Worm (Caenorhabditis elegans) whole organism, L1 larva: Measurements from ENCODE around the gene dct-1.

Source experiments
- C16A3.4 ChIP-seq: fragments of 150-350 bp; optimal IDR thresholded peaks from 2 replicates; lab custom pipeline; 2014; ENCODE audit warnings: missing biosample characterization, missing genetic modification characterization
- C34B4.2 ChIP-seq: sonication (generic microtip); optimal IDR thresholded peaks from 2 replicates; lab custom pipeline; 2017; ENCODE audit warnings: mild to moderate bottlenecking, missing genetic modification characterization, missing compliant biosample characterization
- Y116A8C.19 ChIP-seq: sonication (generic microtip); optimal IDR thresholded peaks from 2 replicates; lab custom pipeline; 2016; ENCODE audit warnings: missing compliant biosample characterization, missing genetic modification characterization, borderline replicate concordance
- ama-1 ChIP-seq: fragments of 150-350 bp; optimal IDR thresholded peaks from 2 replicates; lab custom pipeline; 2014
- blmp-1 ChIP-seq: fragments of 150-350 bp; optimal IDR thresholded peaks from 2 replicates; lab custom pipeline; 2014; ENCODE audit warnings: missing biosample characterization, missing genetic modification characterization
- ceh-63 ChIP-seq: fragments of 200-800 bp; sonication (Bioruptor generic); optimal IDR thresholded peaks from 2 replicates; lab custom pipeline; 2018; ENCODE audit warnings: mild to moderate bottlenecking, missing genetic modification characterization, missing compliant biosample characterization
- ceh-8 ChIP-seq: fragments of 200-800 bp; sonication (Bioruptor generic); optimal IDR thresholded peaks from 2 replicates; lab custom pipeline; 2018; ENCODE audit warnings: mild to moderate bottlenecking, missing genetic modification characterization, moderate library complexity, missing compliant biosample characterization
- ceh-88 ChIP-seq: fragments of 200-800 bp; sonication (Bioruptor generic); IDR thresholded peaks from 2 replicates; pipeline ENCODE4 v1.3.6; 2022; ENCODE audit warnings: missing genetic modification characterization, missing compliant biosample characterization
- dsc-1 ChIP-seq: sonication (generic microtip); optimal IDR thresholded peaks from 2 replicates; lab custom pipeline; 2016; ENCODE audit warnings: mild to moderate bottlenecking, missing genetic modification characterization, missing compliant biosample characterization
- egl-13 ChIP-seq: sonication (generic microtip); optimal IDR thresholded peaks from 2 replicates; lab custom pipeline; 2016; ENCODE audit warnings: missing genotype, missing genetic modification reagents, missing genetic modification characterization, missing compliant biosample characterization
- egl-27 ChIP-seq, 2 experiments: fragments of 150-350 bp in 1 of 2; sonication (generic microtip); optimal IDR thresholded peaks; 3 replicates each; lab custom pipeline; 2017 to 2018; ENCODE audit warnings: missing biosample characterization in 2 of 2, missing genetic modification characterization in 2 of 2, missing genetic modification reagents in 2 of 2
- fkh-8 ChIP-seq: sonication (generic microtip); optimal IDR thresholded peaks from 2 replicates; lab custom pipeline; 2016; ENCODE audit warnings: mild to moderate bottlenecking, missing genetic modification characterization, missing compliant biosample characterization
- grh-1 ChIP-seq: fragments of 200-800 bp; sonication (Bioruptor generic); IDR thresholded peaks from 2 replicates; pipeline ENCODE4 v1.3.6; 2022; ENCODE audit warnings: missing genetic modification reagents, missing genetic modification characterization, missing compliant biosample characterization
- hlh-17 ChIP-seq: fragments of 200-800 bp; sonication (Bioruptor generic); optimal IDR thresholded peaks from 2 replicates; lab custom pipeline; 2018; ENCODE audit warnings: missing genetic modification characterization, mild to moderate bottlenecking, missing compliant biosample characterization, moderate library complexity, borderline replicate concordance
- irx-1 ChIP-seq: sonication (generic microtip); optimal IDR thresholded peaks from 2 replicates; lab custom pipeline; 2016; ENCODE audit warnings: missing genetic modification characterization, missing compliant biosample characterization
- isw-1 ChIP-seq: fragments of 200-800 bp; sonication (Bioruptor generic); IDR thresholded peaks from 2 replicates; pipeline ENCODE4 v1.3.6; 2022; ENCODE audit warnings: missing genetic modification characterization, missing compliant biosample characterization
- jun-1 ChIP-seq: fragments of 150-350 bp; optimal IDR thresholded peaks from 2 replicates; lab custom pipeline; 2014; ENCODE audit warnings: missing biosample characterization, missing genetic modification reagents, missing genetic modification characterization
- lin-14 ChIP-seq: fragments of 200-800 bp; sonication (Bioruptor generic); optimal IDR thresholded peaks from 2 replicates; lab custom pipeline; 2018; ENCODE audit warnings: mild to moderate bottlenecking, missing genetic modification characterization, moderate library complexity, missing compliant biosample characterization
- lin-35 ChIP-seq, 2 experiments: fragments of 150-350 bp; optimal IDR thresholded peaks; 2 replicates each; lab custom pipeline; 2014; ENCODE audit warnings: missing biosample characterization in 2 of 2, missing genetic modification characterization in 2 of 2, missing genetic modification reagents in 2 of 2
- lin-39 ChIP-seq: fragments of 150-350 bp; optimal IDR thresholded peaks from 2 replicates; lab custom pipeline; 2014; ENCODE audit warnings: missing biosample characterization, missing genetic modification reagents, missing genetic modification characterization
- lsy-2 ChIP-seq, 2 experiments: fragments of 150-350 bp; optimal IDR thresholded peaks; 2 replicates each; lab custom pipeline; 2014; ENCODE audit warnings: missing biosample characterization in 2 of 2, missing genetic modification characterization in 2 of 2
- mdl-1 ChIP-seq, 2 experiments: fragments of 150-350 bp; optimal IDR thresholded peaks; 2 replicates each; lab custom pipeline; 2014 to 2017; ENCODE audit warnings: missing biosample characterization in 2 of 2, missing genetic modification characterization in 2 of 2, inconsistent platforms in 1 of 2
- mep-1 ChIP-seq: fragments of 150-350 bp; optimal IDR thresholded peaks from 2 replicates; lab custom pipeline; 2014; ENCODE audit warnings: missing biosample characterization, missing genetic modification characterization
- nhr-11 ChIP-seq: fragments of 150-350 bp; optimal IDR thresholded peaks from 2 replicates; lab custom pipeline; 2014; ENCODE audit warnings: missing biosample characterization, missing genetic modification characterization
- nhr-20 ChIP-seq: sonication (generic microtip); optimal IDR thresholded peaks from 2 replicates; lab custom pipeline; 2016; ENCODE audit warnings: mild to moderate bottlenecking, missing genetic modification characterization, missing compliant biosample characterization
- nhr-237 ChIP-seq: fragments of 150-350 bp; optimal IDR thresholded peaks from 2 replicates; lab custom pipeline; 2014; ENCODE audit warnings: missing biosample characterization, missing genetic modification characterization
- nhr-71 ChIP-seq: sonication (generic microtip); optimal IDR thresholded peaks from 2 replicates; lab custom pipeline; 2016; ENCODE audit warnings: mild to moderate bottlenecking, missing genetic modification characterization, moderate library complexity, missing compliant biosample characterization
- nhr-90 ChIP-seq: sonication (generic microtip); optimal IDR thresholded peaks from 2 replicates; lab custom pipeline; 2016; ENCODE audit warnings: mild to moderate bottlenecking, missing genetic modification characterization, missing compliant biosample characterization; ENCODE audit not compliant: poor library complexity
- pag-3 ChIP-seq: sonication (generic microtip); optimal IDR thresholded peaks from 2 replicates; lab custom pipeline; 2017; ENCODE audit warnings: missing genetic modification characterization, mild to moderate bottlenecking, missing compliant biosample characterization, antibody characterized with exemption, borderline replicate concordance; ENCODE audit not compliant: insufficient read depth
- pax-3 ChIP-seq: fragments of 200-800 bp; sonication (Bioruptor generic); optimal IDR thresholded peaks from 2 replicates; lab custom pipeline; 2018; ENCODE audit warnings: mild to moderate bottlenecking, missing genetic modification characterization, moderate library complexity, missing compliant biosample characterization
- pqm-1 ChIP-seq: sonication (generic microtip); optimal IDR thresholded peaks from 3 replicates; lab custom pipeline; 2017; ENCODE audit warnings: missing biosample characterization, missing genetic modification characterization
- skn-1 ChIP-seq: fragments of 150-350 bp; optimal IDR thresholded peaks from 2 replicates; lab custom pipeline; 2014; ENCODE audit warnings: missing biosample characterization, missing genetic modification characterization
- snpc-4 ChIP-seq: fragments of 150-350 bp; optimal IDR thresholded peaks from 2 replicates; lab custom pipeline; 2014; ENCODE audit warnings: missing biosample characterization, missing genetic modification characterization
- snu-23 ChIP-seq: sonication (generic microtip); optimal IDR thresholded peaks from 2 replicates; lab custom pipeline; 2016; ENCODE audit warnings: missing genetic modification characterization, missing compliant biosample characterization
- sox-4 ChIP-seq: sonication (generic microtip); optimal IDR thresholded peaks from 2 replicates; lab custom pipeline; 2016; ENCODE audit warnings: missing genetic modification characterization, missing compliant biosample characterization
- unc-130 ChIP-seq: fragments of 150-350 bp; optimal IDR thresholded peaks from 2 replicates; lab custom pipeline; 2017; ENCODE audit warnings: missing biosample characterization, missing genetic modification characterization, inconsistent platforms
- unc-62 ChIP-seq: fragments of 150-350 bp; optimal IDR thresholded peaks from 2 replicates; lab custom pipeline; 2014; ENCODE audit warnings: missing biosample characterization, missing genetic modification reagents, missing genetic modification characterization
- unc-86 ChIP-seq: sonication (generic microtip); optimal IDR thresholded peaks from 2 replicates; lab custom pipeline; 2016; ENCODE audit warnings: missing genetic modification characterization, missing compliant biosample characterization
- xbp-1 ChIP-seq: sonication (generic microtip); optimal IDR thresholded peaks from 2 replicates; lab custom pipeline; 2016; ENCODE audit warnings: missing genetic modification characterization, missing compliant biosample characterization
- zag-1 ChIP-seq: fragments of 150-350 bp; optimal IDR thresholded peaks from 2 replicates; lab custom pipeline; 2014; ENCODE audit warnings: missing biosample characterization, missing genetic modification characterization
- zip-4 ChIP-seq: fragments of 200-800 bp; sonication (Bioruptor generic); optimal IDR thresholded peaks from 2 replicates; lab custom pipeline; 2018; ENCODE audit warnings: mild to moderate bottlenecking, missing genetic modification characterization, moderate library complexity, missing compliant biosample characterization
- ztf-11 ChIP-seq, 2 experiments: sonication (generic microtip); optimal IDR thresholded peaks; 2 replicates each; lab custom pipeline; 2016 to 2017; ENCODE audit warnings: missing genetic modification characterization in 2 of 2, missing biosample characterization in 1 of 2, missing compliant biosample characterization in 1 of 2
- ztf-4 ChIP-seq: fragments of 150-350 bp; optimal IDR thresholded peaks from 2 replicates; lab custom pipeline; 2014; ENCODE audit warnings: missing biosample characterization, missing genetic modification characterization

dct-1 gene

ce11 chrX:7962056-7962485 is 7.9 kb downstream of the dct-1 start (continued):
- no peak for TF ChIP-seq nhr-11 (tag; lab: Kevin White, UChicago)
- TF ChIP-seq zag-1 (tag; lab: Kevin White, UChicago), result no peak
- no peak for TF ChIP-seq pag-3 (tag; lab: Kevin White, UChicago)
- TF ChIP-seq grh-1 (GFP tag; lab: Robert Waterston, UW), result 0 out of 2 replicates have a peak, but pooled peaks have one; percentile 21
- no peak for TF ChIP-seq C34B4.2 (tag; lab: Kevin White, UChicago)
- no peak for TF ChIP-seq ceh-63
- TF ChIP-seq unc-86 (tag; lab: Kevin White, UChicago), result no peak
- peak; percentile 40 for TF ChIP-seq blmp-1 (tag; lab: Kevin White, UChicago)
- peak; percentile 37 for TF ChIP-seq mep-1 (tag; lab: Kevin White, UChicago)
- peak; percentile 11 to 68 for TF ChIP-seq lsy-2 (tag; optimal IDR thresholded peaks at IDR 0.05; lab: Kevin White, UChicago)
- TF ChIP-seq isw-1 (GFP tag; lab: Robert Waterston, UW), result no peak
- no peak for TF ChIP-seq ceh-8 (GFP tag; lab: Kevin White, UChicago)
- peak; percentile 19 for TF ChIP-seq jun-1 (tag; lab: Kevin White, UChicago)
- peak; percentile 12 for TF ChIP-seq C16A3.4 (tag; lab: Kevin White, UChicago)
- TF ChIP-seq ztf-4 (tag; lab: Kevin White, UChicago), result no peak
- no peak for TF ChIP-seq skn-1 (tag; lab: Kevin White, UChicago)
- no peak for TF ChIP-seq Y116A8C.19 (tag; lab: Kevin White, UChicago)
- peak in 1 of 2 experiments; percentile 38 for TF ChIP-seq mdl-1 (tag; optimal IDR thresholded peaks at IDR 0.05; lab: Kevin White, UChicago)
- TF ChIP-seq fkh-8 (tag; lab: Kevin White, UChicago), result no peak
- no peak for TF ChIP-seq egl-13 (tag; lab: Kevin White, UChicago)
- TF ChIP-seq irx-1 (tag; lab: Kevin White, UChicago), result no peak
- peak; percentile 73 for TF ChIP-seq nhr-20
- no peak for TF ChIP-seq dsc-1
- peak; percentile 49 for TF ChIP-seq nhr-90 (tag; lab: Kevin White, UChicago)
- no peak for TF ChIP-seq zip-4 (GFP tag; lab: Kevin White, UChicago)
- TF ChIP-seq lin-35 (GFP tag; optimal IDR thresholded peaks at IDR 0.05; lab: Kevin White, UChicago), result peak; percentile 45 to 73
- TF ChIP-seq nhr-71 (tag; lab: Kevin White, UChicago), result peak; percentile 67
- no peak for TF ChIP-seq ceh-88 (GFP tag; lab: Robert Waterston, UW)
- no peak for TF ChIP-seq egl-27 (tag; optimal IDR thresholded peaks at IDR 0.05; lab: Kevin White, UChicago)
- TF ChIP-seq sox-4, result no peak
- TF ChIP-seq unc-130 (tag; lab: Kevin White, UChicago), result peak; percentile 19

ce11 chrX:7964022-7964421 is 9.9 kb downstream of the dct-1 start:
- no peak for TF ChIP-seq nhr-71 (tag; lab: Kevin White, UChicago)

- TF ChIP-seq ztf-11 (tag; optimal IDR thresholded peaks at IDR 0.05; lab: Kevin White, UChicago) (peak in 1 of 2 experiments; percentile 39), zip-4 (GFP tag; lab: Kevin White, UChicago) (no peak), blmp-1 (tag; lab: Kevin White, UChicago) (peak; percentile 6), hlh-17 (GFP tag; lab: Kevin White, UChicago) (no peak), mep-1 (tag; lab: Kevin White, UChicago) (peak; percentile 34), snu-23 (no peak), pax-3 (tag; lab: Kevin White, UChicago) (no peak)
Measured at ce11 chrX:7965449-7965848, 11.3 kb downstream of the dct-1 start.

- no peak for TF ChIP-seq sox-4
- TF ChIP-seq jun-1 (tag; lab: Kevin White, UChicago), result no peak
- TF ChIP-seq snpc-4, result no peak
- TF ChIP-seq unc-62 (GFP tag; lab: Kevin White, UChicago), result no peak
- TF ChIP-seq lin-39 (tag; lab: Kevin White, UChicago), result no peak
- TF ChIP-seq nhr-237 (tag; lab: Kevin White, UChicago), result no peak
- no peak for TF ChIP-seq zag-1 (tag; lab: Kevin White, UChicago)
- TF ChIP-seq ama-1 (lab: Kevin White, UChicago), result no peak
- no peak for TF ChIP-seq lin-14 (GFP tag; lab: Kevin White, UChicago)
- TF ChIP-seq hlh-17 (GFP tag; lab: Kevin White, UChicago), result no peak
- TF ChIP-seq pqm-1 (tag; lab: Kevin White, UChicago), result no peak
- TF ChIP-seq xbp-1, result no peak
Measured at ce11 chrX:7968537-7968936, 14.4 kb downstream of the dct-1 start.
